Fruit fly (Drosophila melanogaster) whole organism, embryonic: Measurements from ENCODE around the gene Cep135.
A peak's percentile ranks its signal among the peaks of the same experiment; 100 is the strongest.

ENCODE experiments used
- Asciz ChIP-seq: fragments of 200-800 bp; sonication (Bioruptor generic); optimal IDR thresholded peaks from 2 replicates; lab custom pipeline; 2017; ENCODE audit warnings: missing biosample characterization, mild to moderate bottlenecking, missing genetic modification characterization, missing genetic modification reagents
- Atf-2 ChIP-seq: fragments of 200-800 bp; sonication (Bioruptor generic); optimal IDR thresholded peaks from 2 replicates; lab custom pipeline; 2016; ENCODE audit warnings: missing biosample characterization, missing genetic modification characterization
- Blimp-1 ChIP-seq: fragments of 200-800 bp; sonication (Bioruptor generic); optimal IDR thresholded peaks from 3 replicates; lab custom pipeline; 2018; ENCODE audit warnings: missing biosample characterization, missing genetic modification characterization, mild to moderate bottlenecking, moderate library complexity, missing genetic modification reagents
- CG10462 ChIP-seq: fragments of 200-800 bp; sonication (Bioruptor generic); optimal IDR thresholded peaks from 2 replicates; lab custom pipeline; 2016; ENCODE audit warnings: missing biosample characterization, missing genetic modification characterization
- CG10959 ChIP-seq: fragments of 200-800 bp; sonication (Bioruptor generic); IDR thresholded peaks from 2 replicates; pipeline ENCODE4 v1.3.6; 2022; ENCODE audit warnings: missing biosample characterization, missing genetic modification characterization
- CG11695 ChIP-seq: fragments of 200-800 bp; sonication (Bioruptor generic); IDR thresholded peaks from 3 replicates; pipeline ENCODE4 v1.3.6; 2022; ENCODE audit warnings: missing biosample characterization, missing genetic modification characterization
- CG12942 ChIP-seq: fragments of 200-800 bp; sonication (Bioruptor generic); optimal IDR thresholded peaks from 3 replicates; lab custom pipeline; 2016; ENCODE audit warnings: missing biosample characterization, missing genetic modification characterization
- CG13424 ChIP-seq: fragments of 200-800 bp; sonication (Bioruptor generic); optimal IDR thresholded peaks from 2 replicates; lab custom pipeline; 2019; ENCODE audit warnings: missing biosample characterization, mild to moderate bottlenecking, missing genetic modification characterization, moderate library complexity
- CG13894 ChIP-seq: fragments of 200-800 bp; sonication (Bioruptor generic); optimal IDR thresholded peaks from 3 replicates; lab custom pipeline; 2018; ENCODE audit warnings: missing biosample characterization, mild to moderate bottlenecking, missing genetic modification characterization, moderate library complexity
- CG15601 ChIP-seq: fragments of 200-800 bp; sonication (Bioruptor generic); optimal IDR thresholded peaks from 3 replicates; lab custom pipeline; 2019; ENCODE audit warnings: missing biosample characterization, mild to moderate bottlenecking, missing genetic modification characterization, moderate library complexity
- CG15696 ChIP-seq: fragments of 200-800 bp; sonication (Bioruptor generic); optimal IDR thresholded peaks from 2 replicates; lab custom pipeline; 2019; ENCODE audit warnings: missing biosample characterization, mild to moderate bottlenecking, missing genetic modification characterization, moderate library complexity
- CG18599 ChIP-seq: fragments of 200-800 bp; sonication (Bioruptor generic); optimal IDR thresholded peaks from 3 replicates; lab custom pipeline; 2017; ENCODE audit warnings: missing biosample characterization, missing genetic modification characterization, mild to moderate bottlenecking, moderate library complexity, missing genetic modification reagents
- CG2129 ChIP-seq: fragments of 200-800 bp; sonication (Bioruptor generic); IDR thresholded peaks from 2 replicates; pipeline ENCODE4 v1.3.6; 2022; ENCODE audit warnings: missing biosample characterization, missing genetic modification characterization; ENCODE audit not compliant: partially characterized antibody
- CG2678 ChIP-seq: fragments of 200-800 bp; sonication (Bioruptor generic); optimal IDR thresholded peaks from 3 replicates; lab custom pipeline; 2019; ENCODE audit warnings: missing biosample characterization, mild to moderate bottlenecking, missing genetic modification characterization, moderate library complexity
- CG34224 ChIP-seq: fragments of 200-800 bp; sonication (Bioruptor generic); IDR thresholded peaks from 3 replicates; pipeline ENCODE4 v1.3.6; 2022; ENCODE audit warnings: missing biosample characterization, missing genetic modification characterization; ENCODE audit not compliant: partially characterized antibody
- CG3726 ChIP-seq: fragments of 200-800 bp; sonication (Bioruptor generic); IDR thresholded peaks from 3 replicates; pipeline ENCODE4, ENCODE4 v1.3.6; 2022; ENCODE audit warnings: missing biosample characterization, missing genetic modification characterization
- CG3847 ChIP-seq: fragments of 200-800 bp; sonication (Bioruptor generic); IDR thresholded peaks from 2 replicates; pipeline ENCODE4 v1.3.6; 2022; ENCODE audit warnings: missing biosample characterization, missing genetic modification characterization
- CG4360 ChIP-seq: fragments of 200-800 bp; sonication (Bioruptor generic); IDR thresholded peaks from 2 replicates; pipeline ENCODE4 v1.3.6; 2022; ENCODE audit warnings: missing biosample characterization, missing genetic modification characterization
- CG5180 ChIP-seq: fragments of 200-800 bp; sonication (Bioruptor generic); optimal IDR thresholded peaks from 3 replicates; lab custom pipeline; 2017; ENCODE audit warnings: missing biosample characterization, missing genetic modification characterization, mild to moderate bottlenecking, moderate library complexity, missing genetic modification reagents
- CG7745 ChIP-seq: fragments of 200-800 bp; sonication (Bioruptor generic); optimal IDR thresholded peaks from 2 replicates; lab custom pipeline; 2018; ENCODE audit warnings: missing biosample characterization, mild to moderate bottlenecking, missing genetic modification characterization, moderate library complexity
- CG7928 ChIP-seq: fragments of 200-800 bp; sonication (Bioruptor generic); optimal IDR thresholded peaks from 2 replicates; lab custom pipeline; 2017; ENCODE audit warnings: missing biosample characterization, mild to moderate bottlenecking, missing genetic modification characterization
- CG9437 ChIP-seq: fragments of 200-800 bp; sonication (Bioruptor generic); optimal IDR thresholded peaks from 2 replicates; lab custom pipeline; 2018; ENCODE audit warnings: missing biosample characterization, mild to moderate bottlenecking, missing genetic modification characterization
- CrebB ChIP-seq: fragments of 200-800 bp; sonication (Bioruptor generic); optimal IDR thresholded peaks from 3 replicates; lab custom pipeline; 2018; ENCODE audit warnings: missing biosample characterization, mild to moderate bottlenecking, missing genetic modification characterization
- Drgx ChIP-seq: fragments of 200-800 bp; sonication (Bioruptor generic); IDR thresholded peaks from 2 replicates; pipeline ENCODE4 v1.3.6; 2022; ENCODE audit warnings: missing biosample characterization, missing genetic modification characterization
- Ets65A ChIP-seq: fragments of 200-800 bp; sonication (Bioruptor generic); peaks from one replicate; lab custom pipeline; 2016; ENCODE audit warnings: missing biosample characterization, missing genetic modification characterization
- Fer3 ChIP-seq: fragments of 200-800 bp; sonication (Bioruptor generic); optimal IDR thresholded peaks from 2 replicates; lab custom pipeline; 2018; ENCODE audit warnings: missing biosample characterization, mild to moderate bottlenecking, missing genetic modification characterization, moderate library complexity
- HLH4C ChIP-seq: fragments of 200-800 bp; sonication (Bioruptor generic); IDR thresholded peaks from 3 replicates; pipeline ENCODE4 v1.3.6; 2022; ENCODE audit warnings: missing biosample characterization, missing genetic modification characterization; ENCODE audit not compliant: partially characterized antibody
- Hmr ChIP-seq: fragments of 200-800 bp; sonication (Bioruptor generic); optimal IDR thresholded peaks from 3 replicates; lab custom pipeline; 2017; ENCODE audit warnings: mild to moderate bottlenecking, missing biosample characterization, missing genetic modification reagents, missing genetic modification characterization
- NK7.1 ChIP-seq: fragments of 200-800 bp; sonication (Bioruptor generic); optimal IDR thresholded peaks from 3 replicates; lab custom pipeline; 2016; ENCODE audit warnings: missing biosample characterization, missing genetic modification characterization
- Nf-YB ChIP-seq: fragments of 200-800 bp; sonication (Bioruptor generic); optimal IDR thresholded peaks from 3 replicates; lab custom pipeline; 2019; ENCODE audit warnings: missing biosample characterization, mild to moderate bottlenecking, missing genetic modification characterization, moderate library complexity
- ash1 ChIP-seq: fragments of 200-800 bp; sonication (Bioruptor generic); optimal IDR thresholded peaks from 2 replicates; lab custom pipeline; 2018; ENCODE audit warnings: missing biosample characterization, mild to moderate bottlenecking, missing genetic modification characterization
- bab2 ChIP-seq: fragments of 200-800 bp; sonication (Bioruptor generic); optimal IDR thresholded peaks from 2 replicates; lab custom pipeline; 2016; ENCODE audit warnings: missing biosample characterization, missing genetic modification characterization
- cg ChIP-seq: fragments of 200-800 bp; sonication (Bioruptor generic); optimal IDR thresholded peaks from 3 replicates; lab custom pipeline; 2019; ENCODE audit warnings: missing biosample characterization, mild to moderate bottlenecking, missing genetic modification characterization, moderate library complexity
- crp ChIP-seq, 2 experiments: fragments of 200-800 bp; sonication (Bioruptor generic); optimal IDR thresholded peaks; 2 replicates in 1 of 2; 3 replicates in 1 of 2; lab custom pipeline; 2017; ENCODE audit warnings: missing biosample characterization in 2 of 2, missing genetic modification characterization in 2 of 2, mild to moderate bottlenecking in 1 of 2, moderate library complexity in 1 of 2
- dmrt11E ChIP-seq: fragments of 200-800 bp; sonication (Bioruptor generic); optimal IDR thresholded peaks from 3 replicates; lab custom pipeline; 2018; ENCODE audit warnings: missing biosample characterization, mild to moderate bottlenecking, missing genetic modification characterization, moderate library complexity
- grau ChIP-seq: fragments of 200-800 bp; optimal IDR thresholded peaks from 3 replicates; lab custom pipeline; 2019; ENCODE audit warnings: missing biosample characterization, mild to moderate bottlenecking, missing genetic modification characterization, moderate library complexity
- h ChIP-seq: fragments of >200 bp; optimal IDR thresholded peaks from 2 replicates; lab custom pipeline; 2017
- hbn ChIP-seq: fragments of 200-800 bp; sonication (Bioruptor generic); IDR thresholded peaks from 2 replicates; pipeline ENCODE4 v1.3.6; 2022; ENCODE audit warnings: missing biosample characterization, missing genetic modification characterization; ENCODE audit not compliant: partially characterized antibody
- hkb ChIP-seq, 2 experiments: fragments of 200-800 bp in 1 of 2; fragments of >200 bp in 1 of 2; sonication (Bioruptor generic) in 1 of 2; IDR thresholded peaks in 1 of 2; optimal IDR thresholded peaks in 1 of 2; 2 replicates each; pipeline versions ENCODE4 v1.3.6 to Lab custom; 2017 to 2022; ENCODE audit warnings: missing biosample characterization in 1 of 2, missing genetic modification characterization in 1 of 2
- ind ChIP-seq: fragments of 200-800 bp; sonication (Bioruptor generic); optimal IDR thresholded peaks from 3 replicates; lab custom pipeline; 2016; ENCODE audit warnings: missing biosample characterization, missing genetic modification characterization
- nerfin-2 ChIP-seq: fragments of 200-800 bp; sonication (Bioruptor generic); IDR thresholded peaks from 2 replicates; pipeline ENCODE4 v1.3.6; 2022; ENCODE audit warnings: missing biosample characterization, missing genetic modification characterization; ENCODE audit not compliant: partially characterized antibody
- pb ChIP-seq: fragments of 200-800 bp; sonication (Bioruptor generic); optimal IDR thresholded peaks from 3 replicates; lab custom pipeline; 2016; ENCODE audit warnings: missing biosample characterization, missing genetic modification characterization
- prd ChIP-seq, 3 experiments: fragments of >200 bp in 2 of 3; fragments of 200-800 bp in 1 of 3; sonication (Bioruptor generic) in 1 of 3; optimal IDR thresholded peaks in 2 of 3; IDR thresholded peaks in 1 of 3; 2 replicates in 2 of 3; 3 replicates in 1 of 3; pipeline versions ENCODE4 v1.3.6 to Lab custom; 2017 to 2022; ENCODE audit warnings: missing biosample characterization in 1 of 3, missing genetic modification characterization in 1 of 3
- sisA ChIP-seq: fragments of 200-800 bp; sonication (Bioruptor generic); IDR thresholded peaks from 2 replicates; pipeline ENCODE4 v1.3.6; 2022; ENCODE audit warnings: missing biosample characterization, missing genetic modification characterization
- tup ChIP-seq: fragments of 200-800 bp; sonication (Bioruptor generic); optimal IDR thresholded peaks from 2 replicates; lab custom pipeline; 2016; ENCODE audit warnings: missing biosample characterization, mild to moderate bottlenecking, missing genetic modification characterization, moderate library complexity
- zf30C ChIP-seq: fragments of 200-800 bp; sonication (Bioruptor generic); optimal IDR thresholded peaks from 3 replicates; lab custom pipeline; 2018; ENCODE audit warnings: missing biosample characterization, mild to moderate bottlenecking, missing genetic modification characterization

Cep135 gene

DNA sequence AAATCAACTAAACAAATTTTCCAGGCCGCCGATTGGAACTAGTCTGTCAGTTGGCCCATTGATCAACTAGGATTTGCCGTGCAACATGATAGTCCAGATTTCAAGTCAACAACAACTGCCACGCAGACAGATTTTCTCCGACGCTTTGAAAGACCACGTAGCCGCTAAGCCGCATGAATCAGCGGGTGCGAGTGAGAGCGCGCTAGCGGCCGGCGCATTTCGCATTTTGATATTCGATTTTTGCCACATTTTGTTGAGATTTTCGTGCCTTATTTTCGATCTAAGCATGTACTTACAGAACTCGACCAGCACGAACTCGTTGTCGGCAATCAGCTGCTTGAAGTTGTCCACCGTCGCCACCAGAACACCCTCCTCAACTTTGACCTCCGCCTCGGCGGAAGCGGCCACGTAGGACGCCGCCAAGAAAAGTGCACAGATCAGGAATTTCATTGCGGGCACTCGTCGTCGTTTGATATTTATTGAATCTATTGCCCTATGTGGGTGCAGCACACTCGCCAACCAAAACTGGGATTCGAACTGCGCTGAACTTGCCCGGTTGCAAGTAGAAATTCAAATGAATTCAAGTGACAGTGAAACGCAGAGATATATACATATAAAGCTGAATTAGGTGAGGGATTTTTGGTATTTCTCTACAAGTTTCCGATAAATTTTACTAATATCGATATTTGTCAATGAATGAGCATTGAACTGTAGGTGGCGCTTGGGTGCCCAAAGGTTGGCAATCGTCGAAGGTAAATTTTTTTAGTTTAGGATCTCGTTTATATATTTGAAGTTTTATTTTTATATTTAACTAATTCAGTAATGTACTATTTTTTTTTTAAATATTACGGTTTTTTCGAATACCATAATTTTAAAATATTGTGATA, 25.7 kb downstream of the Cep135 start, which contains the start of gene Pdi (continued):
- peak in 1 of 2 experiments; percentile 18 for TF ChIP-seq crp (GFP tag; optimal IDR thresholded peaks at IDR 0.05; lab: Kevin White, UChicago)
- TF ChIP-seq grau (tag; lab: Kevin White, UChicago) = peak; percentile 53
- peak; percentile 41 for TF ChIP-seq CrebB (tag; lab: Kevin White, UChicago)
- no peak for TF ChIP-seq ind (GFP tag; lab: Kevin White, UChicago)
- no peak for TF ChIP-seq CG10462 (GFP tag; lab: Kevin White, UChicago)
- TF ChIP-seq CG5180 (GFP tag; lab: Kevin White, UChicago) = no peak
- no peak for TF ChIP-seq sisA (GFP tag; lab: Robert Waterston, UW)
- TF ChIP-seq ash1 = no peak
- TF ChIP-seq Nf-YB (GFP tag; lab: Kevin White, UChicago) = peak; percentile 12
- peak; percentile 24 for TF ChIP-seq Blimp-1
- peak; percentile 19 for TF ChIP-seq dmrt11E
- peak; percentile 34 for TF ChIP-seq CG15601 (tag; lab: Kevin White, UChicago)
- no peak for TF ChIP-seq prd (optimal IDR thresholded peaks at IDR 0.05; lab: Kevin White, UChicago)
- TF ChIP-seq prd (GFP tag; IDR thresholded peaks at IDR 0.05; lab: Robert Waterston, UW) = no peak
- TF ChIP-seq hbn (GFP tag; lab: Robert Waterston, UW) = peak; percentile 64
- TF ChIP-seq CG11695 = no peak
- TF ChIP-seq CG3726 = no peak
- peak; percentile 61 for TF ChIP-seq nerfin-2 (GFP tag; lab: Robert Waterston, UW)
- no peak for TF ChIP-seq tup
- peak; percentile 26 for TF ChIP-seq Fer3 (tag; lab: Kevin White, UChicago)
- TF ChIP-seq CG3847 = no peak
- TF ChIP-seq CG2678 (tag; lab: Kevin White, UChicago) = peak; percentile 21
- no peak for TF ChIP-seq Asciz (GFP tag; lab: Kevin White, UChicago)
- peak; percentile 60 for TF ChIP-seq CG13894 (tag; lab: Kevin White, UChicago)
- no peak for TF ChIP-seq CG7745 (tag; lab: Kevin White, UChicago)
- peak; percentile 0 for TF ChIP-seq cg (GFP tag; lab: Kevin White, UChicago)
- peak; percentile 60; the same call in 2 of the 3 replicates for TF ChIP-seq HLH4C (GFP tag; lab: Robert Waterston, UW)
- peak; percentile 26 for TF ChIP-seq CG7928 (GFP tag; lab: Kevin White, UChicago)
- TF ChIP-seq CG13424 = peak; percentile 18
- TF ChIP-seq pb (GFP tag; lab: Kevin White, UChicago) = no peak
- TF ChIP-seq bab2 = no peak
- no peak for TF ChIP-seq h (lab: Kevin White, UChicago)
- no peak for TF ChIP-seq zf30C (GFP tag; lab: Kevin White, UChicago)
- TF ChIP-seq Hmr (GFP tag; lab: Kevin White, UChicago) = peak; percentile 53
- TF ChIP-seq CG10959 = no peak
- no peak for TF ChIP-seq Atf-2 (GFP tag; lab: Kevin White, UChicago)
- no peak for TF ChIP-seq CG18599 (GFP tag; lab: Kevin White, UChicago)
- no peak for TF ChIP-seq CG4360 (GFP tag; lab: Robert Waterston, UW)
- TF ChIP-seq CG15696 (tag; lab: Kevin White, UChicago) = peak; percentile 43
- no peak for TF ChIP-seq CG9437
- peak; percentile 22; the same call in 1 of the 2 replicates for TF ChIP-seq CG2129 (GFP tag; lab: Robert Waterston, UW)
- peak; percentile 86 for TF ChIP-seq Ets65A (GFP tag; lab: Kevin White, UChicago)
- no peak for TF ChIP-seq hkb (optimal IDR thresholded peaks at IDR 0.05; lab: Kevin White, UChicago)
- 0 out of 2 replicates have a peak, but pooled peaks have one; percentile 18 for TF ChIP-seq hkb (GFP tag; IDR thresholded peaks at IDR 0.05; lab: Robert Waterston, UW)
- no peak for TF ChIP-seq CG12942
- TF ChIP-seq CG34224 (GFP tag; lab: Robert Waterston, UW) = peak; percentile 64
- TF ChIP-seq NK7.1 (GFP tag; lab: Kevin White, UChicago) = peak; percentile 6
- TF ChIP-seq Drgx (GFP tag; lab: Robert Waterston, UW) = no peak
